Fruit fly (Drosophila melanogaster): ENCODE measurements around the gene Coq6.

The Coq6 gene

DNA sequence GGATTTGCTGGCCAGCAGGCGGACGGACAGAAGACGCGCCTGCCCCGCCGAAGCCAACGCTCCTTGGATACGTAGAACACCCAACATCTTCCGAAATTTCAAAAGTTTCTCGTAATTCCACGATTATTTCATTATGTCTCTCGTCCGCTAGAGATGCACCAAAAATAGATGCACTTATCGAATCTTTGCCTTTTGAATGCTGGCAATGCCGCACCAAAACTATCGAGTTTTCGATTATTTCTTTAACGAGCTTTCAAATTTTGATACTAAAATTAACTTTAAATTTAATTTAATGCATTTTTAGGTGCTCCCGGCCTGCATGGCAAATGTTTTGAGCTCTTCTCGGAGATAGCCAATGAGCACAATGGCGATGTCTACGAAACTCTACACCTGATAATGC is at the start of gene Coq6:
Gene Coq6, minus strand, starts transcription at position 163 of the 400 bp plus-strand sequence.
- no peak for TF ChIP-seq CG17801 (GFP tag; optimal IDR thresholded peaks at IDR 0.05; ENCODE audit: partially characterized antibody)

DNA sequence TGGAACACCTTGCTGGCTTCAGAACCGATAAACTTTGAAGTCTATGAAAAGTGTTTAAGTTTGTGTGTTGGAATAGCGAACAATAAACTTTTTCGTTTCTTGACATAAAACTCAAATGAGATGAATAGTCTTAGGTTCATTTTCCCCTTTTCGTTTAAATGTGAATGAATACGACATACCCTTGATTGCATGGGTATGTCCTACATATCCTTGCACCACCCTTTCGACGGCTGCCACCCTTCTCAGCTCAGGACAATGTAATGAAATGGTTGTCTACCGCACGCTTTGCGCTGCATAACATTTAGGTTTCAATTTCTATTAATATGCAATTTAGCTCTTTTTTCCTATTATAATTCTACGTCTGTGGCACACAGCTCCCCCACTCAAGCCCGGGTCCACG is 49.0 kb upstream of the Coq6 start, which contains the start of gene CG14011:
Gene CG14011, minus strand, starts transcription at position 101 of the 400 bp plus-strand sequence.
- no peak for TF ChIP-seq CG17801 (GFP tag; optimal IDR thresholded peaks at IDR 0.05; ENCODE audit: partially characterized antibody)

DNA sequence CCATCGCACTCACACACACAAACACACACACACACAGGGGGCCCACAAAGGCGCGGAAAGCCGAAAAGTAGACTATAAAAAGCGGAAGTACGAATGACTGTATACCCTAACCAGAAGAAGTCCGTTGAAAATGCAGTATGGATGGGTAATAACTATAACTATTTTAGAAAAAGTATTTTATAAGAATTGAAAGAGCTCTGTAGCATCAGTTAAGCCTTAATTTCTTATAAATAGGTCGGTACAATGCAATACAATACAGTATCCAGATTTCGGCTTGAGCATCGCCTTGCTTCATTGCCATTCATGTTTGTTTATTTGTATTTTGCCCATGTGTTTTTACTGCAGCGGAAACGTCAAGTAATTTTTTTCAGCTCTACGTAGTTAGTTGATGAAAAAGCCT is 37.5 kb upstream of the Coq6 start:
- TF ChIP-seq CG17801 (GFP tag; optimal IDR thresholded peaks at IDR 0.05; ENCODE audit: partially characterized antibody), result no peak

DNA sequence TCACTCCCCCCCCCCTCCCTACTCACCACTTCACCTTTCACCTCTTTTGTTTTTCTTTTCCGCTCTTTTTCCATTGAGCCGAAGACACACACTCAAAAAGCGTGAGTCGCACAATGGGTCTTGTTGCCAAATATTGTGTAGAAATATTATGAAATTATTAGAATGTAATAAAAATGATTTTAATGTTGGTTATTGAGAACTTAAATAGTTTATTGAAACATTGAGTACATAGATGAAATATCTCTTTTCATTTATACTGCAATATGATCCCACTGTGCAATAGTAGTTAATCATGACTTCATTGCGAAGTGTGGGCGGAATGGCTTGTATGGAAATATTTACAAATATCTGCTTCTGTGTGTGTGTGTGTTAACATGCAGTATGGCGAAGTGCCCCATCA is 35.1 kb upstream of the Coq6 start:
- no peak for TF ChIP-seq CG17801 (GFP tag; optimal IDR thresholded peaks at IDR 0.05; ENCODE audit: partially characterized antibody)

DNA sequence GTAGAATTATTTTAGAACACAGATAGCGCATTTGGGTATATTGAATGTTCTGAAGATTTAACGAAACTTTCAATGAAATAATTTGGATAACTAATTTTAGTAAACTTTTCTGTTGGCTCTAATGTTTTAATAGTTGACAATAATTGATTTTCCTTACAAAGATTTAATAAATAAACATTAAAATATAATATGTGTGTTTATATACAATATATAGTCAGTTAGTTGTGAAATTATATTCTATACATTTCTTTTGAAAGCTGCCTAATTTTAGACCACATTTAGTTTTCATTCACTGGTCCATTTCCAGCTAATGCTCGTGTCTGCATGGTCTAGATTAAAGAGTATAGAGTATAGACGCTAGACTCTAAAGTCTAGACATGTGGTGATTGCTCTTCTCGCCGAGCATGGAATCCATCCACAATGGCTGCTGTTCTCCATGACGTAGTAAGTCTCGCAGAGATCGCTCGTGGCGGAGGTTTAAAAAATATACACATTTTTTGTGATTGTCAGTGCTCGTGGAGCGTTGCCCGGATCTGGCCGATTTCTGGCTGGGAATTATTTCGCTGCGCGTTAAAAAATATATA is 26.9 kb upstream of the Coq6 start, which contains the start of gene GluRIIB:
Gene GluRIIB, plus strand, starts transcription at position 534 of the 584 bp plus-strand sequence.
- no peak for TF ChIP-seq CG17801 (GFP tag; optimal IDR thresholded peaks at IDR 0.05; ENCODE audit: partially characterized antibody)

DNA sequence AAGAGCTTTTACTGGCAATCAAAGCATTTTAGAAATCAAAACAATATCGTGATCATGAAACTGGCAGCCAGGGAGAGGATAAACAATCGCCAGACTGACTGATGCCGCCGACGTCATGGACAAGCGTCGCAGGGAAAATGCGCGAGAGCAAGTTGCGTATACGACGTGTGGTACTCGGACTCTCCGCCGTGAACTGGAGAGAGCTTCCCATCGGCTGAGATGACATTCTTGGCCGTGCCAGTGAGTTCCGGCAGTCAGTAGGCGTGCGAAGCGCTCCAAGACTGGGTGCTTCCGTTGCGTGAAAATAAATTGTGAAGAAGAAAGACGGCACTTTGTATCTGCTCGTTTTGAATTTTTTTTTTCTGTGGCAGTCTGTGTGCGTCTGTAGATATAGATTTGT is 22.8 kb upstream of the Coq6 start, which contains the start of gene GluRIIA:
Gene GluRIIA, plus strand, starts transcription at position 255 of the 400 bp plus-strand sequence.
- no peak for TF ChIP-seq CG17801 (GFP tag; optimal IDR thresholded peaks at IDR 0.05; ENCODE audit: partially characterized antibody)

DNA sequence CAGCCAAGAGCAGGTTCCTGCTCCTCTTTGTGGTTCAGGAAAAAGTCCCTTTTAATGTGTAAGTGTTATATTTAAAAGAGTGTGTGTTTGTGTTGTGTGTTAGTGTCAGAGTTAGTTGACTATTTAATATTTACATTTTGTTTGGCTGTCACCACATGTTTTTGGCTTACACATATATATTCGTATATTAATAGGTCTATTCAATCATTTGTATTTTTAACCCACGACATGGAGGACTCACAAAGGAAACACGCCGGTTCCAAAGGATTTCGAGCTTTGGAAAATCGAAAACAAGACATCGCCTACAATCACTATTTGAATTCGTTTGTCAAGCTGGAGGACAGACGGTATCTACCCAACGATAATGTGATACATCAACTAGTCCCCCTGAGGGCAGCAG is 21.7 kb upstream of the Coq6 start, which contains the start of the genes CG14013 and CG14017:
Gene CG14013, minus strand, starts transcription at position 101 of the 400 bp plus-strand sequence.
Gene CG14017, plus strand, starts transcription at position 148 of the 400 bp plus-strand sequence.
- no peak for TF ChIP-seq CG17801 (GFP tag; optimal IDR thresholded peaks at IDR 0.05; ENCODE audit: partially characterized antibody)

DNA sequence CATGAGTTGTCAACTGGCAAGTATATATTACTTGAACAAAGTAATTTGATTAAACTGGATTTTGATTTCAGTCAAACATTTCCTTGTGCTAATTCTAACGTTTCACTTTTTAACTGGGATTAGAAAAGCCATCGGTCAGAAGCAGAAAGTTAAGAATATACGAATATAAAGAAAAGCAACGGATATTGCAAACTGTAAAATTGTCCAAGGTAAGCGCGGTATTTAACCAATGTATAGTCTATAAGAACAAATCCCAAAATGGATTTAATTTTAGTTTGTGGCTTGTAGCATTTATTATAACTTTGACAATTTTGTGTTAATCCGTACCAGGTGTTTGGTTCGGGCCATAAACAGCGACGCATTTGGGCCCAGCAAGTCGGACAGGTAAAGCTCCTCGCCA is 19.5 kb upstream of the Coq6 start, which contains the start of gene CG18269:
Gene CG18269, plus strand, starts transcription at position 301 of the 400 bp plus-strand sequence.
- no peak for TF ChIP-seq CG17801 (GFP tag; optimal IDR thresholded peaks at IDR 0.05; ENCODE audit: partially characterized antibody)

DNA sequence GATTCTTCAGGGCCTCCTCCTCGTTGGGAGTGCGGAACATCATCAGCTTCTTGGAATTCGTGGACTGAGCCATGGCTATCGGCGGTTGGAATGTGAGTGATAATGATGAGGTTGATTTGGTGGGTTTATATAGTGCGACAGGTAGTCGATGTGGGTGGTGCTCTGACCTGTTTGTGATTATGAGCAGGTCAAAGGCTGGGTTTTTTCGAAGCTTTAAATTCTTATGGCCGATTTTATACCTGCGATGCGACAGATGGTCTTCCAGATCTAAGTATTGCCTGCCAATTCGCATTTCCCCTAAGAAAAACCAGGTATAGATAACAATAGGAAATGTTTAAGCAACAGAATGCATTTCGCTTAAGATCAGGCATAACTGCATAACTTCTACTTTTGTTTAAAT is 18.7 kb upstream of the Coq6 start, which contains the start of gene CG14014:
Gene CG14014, minus strand, starts transcription at position 101 of the 400 bp plus-strand sequence.
- TF ChIP-seq CG17801 (GFP tag; optimal IDR thresholded peaks at IDR 0.05; ENCODE audit: partially characterized antibody), result no peak

DNA sequence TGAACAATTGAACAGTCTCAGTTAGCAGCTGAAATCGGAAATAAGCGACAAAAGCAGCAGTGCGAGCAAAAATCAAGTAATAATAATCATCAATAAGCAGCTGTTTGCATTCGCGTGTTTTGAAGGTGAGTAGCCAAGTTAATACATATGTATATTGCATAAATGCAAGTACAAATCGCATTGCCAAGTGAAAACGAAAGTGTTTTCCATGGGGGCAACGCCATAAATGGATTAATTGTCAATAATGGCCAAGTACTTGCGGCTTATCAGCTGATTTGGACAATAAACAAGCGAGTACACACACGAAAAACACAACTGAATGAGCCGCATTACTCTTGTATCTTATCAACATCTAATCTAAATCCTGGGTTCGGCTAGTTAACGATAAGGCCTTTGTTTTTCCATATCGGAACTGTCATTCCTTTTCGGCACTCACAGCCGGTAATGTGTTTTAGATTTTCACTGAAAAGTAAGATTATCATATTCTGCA is 15.3 kb upstream of the Coq6 start:
- TF ChIP-seq CG17801 (GFP tag; optimal IDR thresholded peaks at IDR 0.05; ENCODE audit: partially characterized antibody), result peak; percentile 37

DNA sequence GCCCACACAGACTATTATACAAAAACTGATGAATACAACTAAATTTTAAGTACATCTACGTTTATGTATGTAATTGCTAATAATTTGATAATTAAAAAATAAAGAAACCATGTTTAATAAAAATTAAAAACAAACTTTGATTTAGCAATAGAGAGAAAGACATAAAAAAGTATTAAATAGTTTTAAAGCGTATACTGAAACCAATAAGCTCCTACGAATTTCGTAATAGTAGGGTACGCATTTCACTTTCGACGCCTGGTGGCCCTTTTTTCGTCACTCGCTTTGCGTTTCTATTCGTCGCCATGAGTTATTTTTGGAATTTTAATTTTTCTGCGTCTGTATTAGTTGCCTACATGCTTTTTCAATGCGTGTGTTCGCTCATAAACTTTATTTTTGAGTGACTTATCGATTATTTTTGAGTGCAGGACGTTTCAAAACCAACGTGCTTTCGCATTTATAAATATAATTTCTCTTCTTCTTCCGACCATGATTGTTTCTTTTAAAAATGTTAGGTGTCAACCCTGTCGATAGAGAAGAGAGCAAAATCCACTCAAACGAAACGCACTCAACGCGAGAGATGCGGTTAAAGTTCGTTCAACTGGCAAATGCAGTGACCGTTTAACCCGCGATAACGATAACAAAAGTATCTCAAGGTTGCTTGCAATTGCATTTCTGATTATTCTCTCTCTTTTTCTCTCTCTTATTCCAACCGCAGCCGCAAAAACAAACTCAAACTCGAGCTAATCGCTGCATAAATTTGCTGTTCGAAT is 14.7 kb upstream of the Coq6 start, which contains the start of gene Oscillin:
Gene Oscillin, plus strand, starts transcription at position 569 of the 770 bp plus-strand sequence.
- TF ChIP-seq CG17801 (GFP tag; optimal IDR thresholded peaks at IDR 0.05; ENCODE audit: partially characterized antibody), result peak; percentile 53

DNA sequence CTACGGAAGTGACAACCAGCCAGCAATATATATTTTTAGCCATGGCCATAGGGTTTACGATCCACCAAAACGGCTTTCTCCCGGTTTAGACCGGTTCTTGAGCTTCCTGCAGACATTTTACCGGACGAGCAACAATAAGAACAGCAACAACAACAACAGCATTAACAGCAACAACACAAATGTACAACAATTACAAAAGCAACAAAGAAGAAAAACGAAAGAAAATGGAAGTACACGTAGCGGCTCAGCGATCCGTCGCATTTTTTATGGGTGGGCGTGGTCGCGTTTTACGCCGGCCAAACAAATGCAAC is 14.1 kb upstream of the Coq6 start:
- no peak for TF ChIP-seq CG17801 (GFP tag; optimal IDR thresholded peaks at IDR 0.05; ENCODE audit: partially characterized antibody)

DNA sequence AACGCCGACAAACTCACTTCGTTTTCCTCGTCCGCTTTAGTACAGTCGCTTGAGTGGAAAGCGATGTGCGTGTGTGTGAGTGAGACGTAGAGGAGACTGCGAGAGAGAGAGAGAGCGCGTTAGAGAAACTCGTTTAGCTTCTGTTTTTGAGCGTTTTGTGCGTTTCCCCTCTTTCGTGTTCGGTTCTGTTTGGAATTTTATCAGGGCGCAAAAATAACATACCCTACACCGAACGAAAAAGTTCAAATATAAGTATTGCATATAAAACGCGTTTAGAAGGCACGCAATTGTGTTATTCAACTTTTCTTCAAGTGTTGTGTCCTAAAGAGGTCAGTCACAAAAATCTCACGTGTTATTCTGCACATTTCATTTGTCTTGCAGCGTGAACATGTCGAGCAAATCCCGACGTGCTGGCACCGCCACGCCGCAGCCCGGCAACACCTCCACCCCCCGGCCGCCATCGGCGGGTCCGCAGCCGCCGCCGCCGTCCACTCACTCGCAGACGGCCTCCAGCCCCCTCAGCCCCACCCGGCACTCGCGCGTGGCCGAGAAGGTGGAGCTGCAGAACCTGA is 11.0 kb upstream of the Coq6 start:
- peak; percentile 20 for TF ChIP-seq CG17801 (GFP tag; optimal IDR thresholded peaks at IDR 0.05; ENCODE audit: partially characterized antibody)

DNA sequence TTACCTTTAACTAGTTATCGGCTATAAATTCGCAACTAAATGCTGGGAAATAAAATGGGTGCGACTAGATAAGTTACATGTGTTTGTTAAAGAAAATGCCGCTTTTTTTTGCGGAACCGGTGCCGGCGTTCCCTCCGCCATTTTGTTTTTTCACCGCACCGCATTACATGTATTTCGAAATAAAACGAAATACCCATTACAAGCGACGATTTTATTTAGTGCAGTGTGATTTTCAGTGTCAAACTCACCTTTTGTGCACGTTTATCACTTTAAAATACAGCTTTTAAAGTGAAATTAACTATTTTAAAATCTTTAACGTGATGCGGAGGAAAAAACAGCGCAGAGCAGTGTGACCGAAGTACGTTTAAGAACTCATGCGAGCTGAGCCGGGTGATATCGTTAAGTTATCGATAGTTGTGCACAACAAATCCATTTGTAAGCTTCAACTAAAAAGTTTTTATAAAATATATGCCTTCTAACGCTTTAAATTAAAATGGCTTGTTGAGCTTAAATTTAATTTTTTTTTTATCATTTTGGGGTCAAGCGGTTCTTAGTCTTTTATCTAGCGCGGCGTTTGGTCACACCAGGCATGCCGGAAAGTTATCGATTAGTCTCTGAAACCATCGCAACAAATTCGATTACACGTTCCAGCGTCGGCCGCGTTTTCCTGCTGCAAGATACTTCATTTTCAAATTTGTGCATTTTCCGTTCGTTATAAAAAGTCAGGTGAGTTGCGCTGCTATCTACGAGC is 10.1 kb upstream of the Coq6 start, which contains the start of the genes Hel25E and Lam:
Gene Hel25E, minus strand, starts transcription at position 380 of the 751 bp plus-strand sequence.
Gene Lam, plus strand, starts transcription at position 546 of the 751 bp plus-strand sequence.
- TF ChIP-seq CG17801 (GFP tag; optimal IDR thresholded peaks at IDR 0.05; ENCODE audit: partially characterized antibody), result no peak

All from ovary, adult (tissue).